Worm (Caenorhabditis elegans): ENCODE measurements around the gene mab-3.

DNA sequence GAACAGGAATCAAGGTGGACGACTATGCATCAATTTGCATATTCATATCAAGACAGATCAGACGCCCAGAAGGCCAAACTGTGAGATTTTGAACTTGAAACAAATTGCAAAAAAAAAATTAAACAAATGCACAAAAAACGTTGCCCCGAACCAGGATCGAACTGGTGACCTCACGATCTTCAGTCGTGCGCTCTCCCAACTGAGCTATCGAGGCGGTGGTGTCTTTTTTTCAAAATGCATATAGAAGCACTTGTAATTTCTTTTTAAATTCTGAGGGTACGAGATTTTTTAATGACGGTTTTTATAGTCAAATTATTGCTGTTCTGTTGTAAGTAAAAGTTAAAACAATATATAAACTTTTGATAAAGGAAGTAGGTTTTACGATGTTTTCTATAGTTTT, 18.9 kb upstream of the mab-3 start:
- TF ChIP-seq ztf-4 (tag; optimal IDR thresholded peaks at IDR 0.05): no peak
- TF ChIP-seq elt-1 (tag; optimal IDR thresholded peaks at IDR 0.05): no peak
- no peak for TF ChIP-seq ztf-11 (tag; optimal IDR thresholded peaks at IDR 0.05)
- TF ChIP-seq ama-1 (optimal IDR thresholded peaks at IDR 0.05): no peak
- TF ChIP-seq ZK546.5 (tag; optimal IDR thresholded peaks at IDR 0.05): no peak
- TF ChIP-seq egl-27 (tag; optimal IDR thresholded peaks at IDR 0.05): no peak

Data from whole organism, L2 larva.